Worm (Caenorhabditis elegans): ENCODE results near the gene T20B12.4.

DNA sequence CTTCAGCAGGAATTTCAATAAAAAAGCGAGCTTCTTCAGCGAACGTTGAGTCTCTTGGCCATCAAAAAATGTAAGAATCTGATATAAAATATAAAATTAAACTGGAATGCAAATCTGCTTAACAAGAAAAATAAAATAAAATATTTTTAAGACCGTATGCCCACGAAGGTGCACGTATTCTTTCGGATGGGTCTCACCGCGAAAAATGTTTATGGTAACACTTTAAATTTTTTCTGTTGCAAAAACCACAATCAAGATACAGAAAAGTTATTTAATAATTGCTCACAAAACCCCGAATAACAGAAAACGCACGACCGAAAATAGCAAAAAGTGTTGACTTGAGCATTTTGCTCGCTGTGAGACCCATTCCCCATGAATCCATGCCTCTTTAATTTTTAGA, 28.4 kb upstream of the T20B12.4 start:
- no peak for TF ChIP-seq W03F9.2 (tag; optimal IDR thresholded peaks at IDR 0.05)
- TF ChIP-seq him-1 (tag; optimal IDR thresholded peaks at IDR 0.05), result no peak
- no peak for TF ChIP-seq dao-5 (tag; optimal IDR thresholded peaks at IDR 0.05)

All from whole organism, L4/young adult.